Fruit fly (Drosophila melanogaster): Measurements from ENCODE around the gene CG3097.

- TF ChIP-seq Myc (optimal IDR thresholded peaks at IDR 0.05) (no peak), ttk (optimal IDR thresholded peaks at IDR 0.05) (no peak), h (optimal IDR thresholded peaks at IDR 0.05) (no peak)
Measured at dm6 chrX:5800634-5801033, 30.1 kb upstream of the CG3097 start.

Data from Kc167 (cell line).